Fruit fly (Drosophila melanogaster): Measurements from ENCODE around the gene for.

The for gene

dm6 chr2L:3628819-3629218, 27.9 kb downstream of the for start (continued):
- TF ChIP-seq Ptx1 (GFP tag; IDR thresholded peaks at IDR 0.05), result 0 out of 2 replicates have a peak, but pooled peaks have one; percentile 18
- TF ChIP-seq CG3726 (GFP tag; IDR thresholded peaks at IDR 0.05), result peak; percentile 67; the same call in 2 of the 3 replicates
- no peak for TF ChIP-seq lbe (GFP tag; optimal IDR thresholded peaks at IDR 0.05)
- no peak for TF ChIP-seq bab2 (GFP tag; optimal IDR thresholded peaks at IDR 0.05)
- peak; percentile 20 for TF ChIP-seq D19B (GFP tag; optimal IDR thresholded peaks at IDR 0.05)
- TF ChIP-seq tna (GFP tag; IDR thresholded peaks at IDR 0.05; ENCODE audit: partially characterized antibody), result no peak
- TF ChIP-seq toy (GFP tag; IDR thresholded peaks at IDR 0.05), result 0 out of 2 replicates have a peak, but pooled peaks have one; percentile 31
- TF ChIP-seq CG11456 (GFP tag; IDR thresholded peaks at IDR 0.05), result peak; percentile 71; the same call in 1 of the 3 replicates
- peak; percentile 42 for TF ChIP-seq pb (GFP tag; optimal IDR thresholded peaks at IDR 0.05)
- TF ChIP-seq CG2202 (tag; optimal IDR thresholded peaks at IDR 0.05), result peak; percentile 96
- TF ChIP-seq gt (GFP tag; IDR thresholded peaks at IDR 0.05), result no peak
- no peak for TF ChIP-seq Fer2 (tag; optimal IDR thresholded peaks at IDR 0.05)
- peak; percentile 30 for TF ChIP-seq CG16815 (GFP tag; optimal IDR thresholded peaks at IDR 0.05)
- TF ChIP-seq tll (GFP tag; optimal IDR thresholded peaks at IDR 0.05), result no peak
- TF ChIP-seq NFAT (GFP tag; IDR thresholded peaks at IDR 0.05), result no peak
- TF ChIP-seq vvl (GFP tag; IDR thresholded peaks at IDR 0.05), result peak; percentile 80
- peak; percentile 54 for TF ChIP-seq bcd (GFP tag; optimal IDR thresholded peaks at IDR 0.05)
- TF ChIP-seq CG13624 (GFP tag; optimal IDR thresholded peaks at IDR 0.05), result no peak
- TF ChIP-seq onecut (GFP tag; IDR thresholded peaks at IDR 0.05), result no peak
- TF ChIP-seq dm (GFP tag; optimal IDR thresholded peaks at IDR 0.05), result no peak
- no peak for TF ChIP-seq zf30C (GFP tag; optimal IDR thresholded peaks at IDR 0.05)
- TF ChIP-seq CG14667 (GFP tag; IDR thresholded peaks at IDR 0.05), result no peak
- TF ChIP-seq Hmx (GFP tag; optimal IDR thresholded peaks at IDR 0.05), result no peak
- TF ChIP-seq salm (tag; optimal IDR thresholded peaks at IDR 0.05), result peak; percentile 45
- peak; percentile 29; the same call in 1 of the 2 replicates for TF ChIP-seq bowl (GFP tag; IDR thresholded peaks at IDR 0.05)
- TF ChIP-seq sd (tag; optimal IDR thresholded peaks at IDR 0.05), result no peak
- TF ChIP-seq lmd (GFP tag; IDR thresholded peaks at IDR 0.05), result no peak
- peak; percentile 62 for TF ChIP-seq CG7786 (GFP tag; optimal IDR thresholded peaks at IDR 0.05)
- peak; percentile 87 for TF ChIP-seq CG4328 (GFP tag; optimal IDR thresholded peaks at IDR 0.05)
- peak; percentile 92 for TF ChIP-seq Hmr (GFP tag; optimal IDR thresholded peaks at IDR 0.05)
- no peak for TF ChIP-seq CG9215 (GFP tag; IDR thresholded peaks at IDR 0.05)
- peak; percentile 28 for TF ChIP-seq NK7.1 (GFP tag; optimal IDR thresholded peaks at IDR 0.05)
- TF ChIP-seq gfzf (GFP tag; optimal IDR thresholded peaks at IDR 0.05), result no peak
- no peak for TF ChIP-seq hth (optimal IDR thresholded peaks at IDR 0.05)
- peak; percentile 37; the same call in 1 of the 2 replicates for TF ChIP-seq ap (GFP tag; IDR thresholded peaks at IDR 0.05)
- TF ChIP-seq Xbp1 (GFP tag; optimal IDR thresholded peaks at IDR 0.05), result no peak
- TF ChIP-seq nau (GFP tag; optimal IDR thresholded peaks at IDR 0.05), result peak; percentile 91
- TF ChIP-seq CG30431 (GFP tag; optimal IDR thresholded peaks at IDR 0.05), result no peak
- TF ChIP-seq Aef1 (GFP tag; IDR thresholded peaks at IDR 0.05), result no peak
- peak; percentile 10 for TF ChIP-seq ab (GFP tag; optimal IDR thresholded peaks at IDR 0.05)
- TF ChIP-seq ato (GFP tag; IDR thresholded peaks at IDR 0.05; ENCODE audit: partially characterized antibody), result no peak
- TF ChIP-seq CG33557 (GFP tag; optimal IDR thresholded peaks at IDR 0.05), result peak; percentile 95
- TF ChIP-seq prd (optimal IDR thresholded peaks at IDR 0.05), result no peak
- TF ChIP-seq prd (GFP tag; IDR thresholded peaks at IDR 0.05), result peak; percentile 62; the same call in 2 of the 3 replicates
- peak; percentile 43 for TF ChIP-seq CG9437 (GFP tag; optimal IDR thresholded peaks at IDR 0.05)
- no peak for TF ChIP-seq Taf1 (GFP tag; IDR thresholded peaks at IDR 0.05)
- TF ChIP-seq sr (GFP tag; IDR thresholded peaks at IDR 0.05), result no peak
- TF ChIP-seq Lhr (GFP tag; optimal IDR thresholded peaks at IDR 0.05), result peak; percentile 55
- TF ChIP-seq crol (GFP tag; IDR thresholded peaks at IDR 0.05), result no peak
- no peak for TF ChIP-seq nmo (GFP tag; optimal IDR thresholded peaks at IDR 0.05)
- TF ChIP-seq CG43689 (GFP tag; IDR thresholded peaks at IDR 0.05), result peak; percentile 45; the same call in 1 of the 2 replicates
